Worm (Caenorhabditis elegans) whole organism, early embryonic: Measurements from ENCODE around the gene F15D4.5.

Experiments used
- B0310.2 ChIP-seq: sonication (generic microtip); optimal IDR thresholded peaks from 2 replicates; lab custom pipeline; 2016; ENCODE audit warnings: mild to moderate bottlenecking, missing genetic modification characterization, missing compliant biosample characterization
- ama-1 ChIP-seq: fragments of 150-350 bp; optimal IDR thresholded peaks from 2 replicates; lab custom pipeline; 2014
- ets-7 ChIP-seq: sonication (generic microtip); optimal IDR thresholded peaks from 2 replicates; lab custom pipeline; 2016; ENCODE audit warnings: missing genotype, missing genetic modification characterization, missing compliant biosample characterization
- hmg-4 ChIP-seq: fragments of 200-800 bp; sonication (Bioruptor generic); optimal IDR thresholded peaks from 2 replicates; lab custom pipeline; 2018; ENCODE audit warnings: mild to moderate bottlenecking, missing genetic modification characterization, missing compliant biosample characterization
- scrt-1 ChIP-seq: fragments of 200-800 bp; sonication (Bioruptor generic); IDR thresholded peaks from 2 replicates; pipeline ENCODE4 v1.3.6; 2022; ENCODE audit warnings: missing genetic modification characterization, missing compliant biosample characterization
- tbx-37 ChIP-seq: fragments of 200-800 bp; sonication (Bioruptor generic); conservative IDR thresholded peaks from 2 replicates; pipeline ENCODE4 v1.3.6; 2022; ENCODE audit warnings: missing genetic modification reagents, missing genetic modification characterization, missing compliant biosample characterization
- tra-4 ChIP-seq: sonication (generic microtip); optimal IDR thresholded peaks from 2 replicates; lab custom pipeline; 2017; ENCODE audit warnings: missing genetic modification characterization, missing compliant biosample characterization

- TF ChIP-seq tbx-37 (GFP tag; lab: Robert Waterston, UW) = no peak
- TF ChIP-seq B0310.2 (tag; lab: Kevin White, UChicago) = no peak
- TF ChIP-seq tra-4 (tag; lab: Kevin White, UChicago) = no peak
- TF ChIP-seq ama-1 (lab: Kevin White, UChicago) = no peak
- no peak for TF ChIP-seq ets-7
- TF ChIP-seq scrt-1 (GFP tag; lab: Robert Waterston, UW) = no peak
- no peak for TF ChIP-seq hmg-4
Measured at ce11 chrII:13260540-13260939, 15.4 kb downstream of the F15D4.5 start.
